Worm (Caenorhabditis elegans): ENCODE results near the gene Y37E11B.1.

DNA sequence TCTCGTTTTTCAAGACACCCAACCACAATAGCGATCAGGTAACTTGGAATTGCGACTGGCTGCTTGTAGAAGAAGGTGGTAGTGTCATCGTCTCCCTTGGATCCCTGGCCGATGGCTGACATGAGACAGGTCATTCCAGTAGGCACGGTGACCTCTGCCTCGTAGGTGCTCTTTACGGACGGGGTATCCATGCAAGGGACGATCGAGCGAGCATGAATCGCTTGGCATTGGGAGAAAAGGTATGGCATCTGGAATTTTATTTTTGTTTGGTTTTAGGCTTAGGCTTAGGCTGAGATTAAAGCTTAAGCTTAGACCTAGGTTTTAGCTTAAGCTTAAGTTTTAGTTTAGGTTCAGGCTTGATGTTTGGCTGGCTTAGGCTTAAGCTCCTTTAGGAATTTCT lies 31.6 kb downstream of the Y37E11B.1 start:
- TF ChIP-seq dao-5 (tag; optimal IDR thresholded peaks at IDR 0.05) (no peak), him-1 (tag; optimal IDR thresholded peaks at IDR 0.05) (no peak), W03F9.2 (tag; optimal IDR thresholded peaks at IDR 0.05) (no peak)

Data from whole organism, L4/young adult.